Worm (Caenorhabditis elegans) whole organism, L4 larva: ENCODE data around the gene C44H9.4.

ENCODE experiments used
- aly-2 ChIP-seq: sonication (generic microtip); optimal IDR thresholded peaks from 2 replicates; lab custom pipeline; 2018; ENCODE audit warnings: missing biosample characterization, missing genetic modification characterization
- ama-1 ChIP-seq: fragments of 150-350 bp; optimal IDR thresholded peaks from 2 replicates; lab custom pipeline; 2014; ENCODE audit warnings: inconsistent platforms, mixed read lengths
- hlh-30 ChIP-seq: sonication (generic microtip); optimal IDR thresholded peaks from 2 replicates; lab custom pipeline; 2017; ENCODE audit warnings: antibody characterized with exemption, mild to moderate bottlenecking, missing genetic modification characterization, missing compliant biosample characterization; ENCODE audit not compliant: insufficient read depth
- mxl-3 ChIP-seq: fragments of 200-800 bp; sonication (Bioruptor generic); optimal IDR thresholded peaks from 2 replicates; lab custom pipeline; 2018; ENCODE audit warnings: mild to moderate bottlenecking, missing genetic modification characterization, missing compliant biosample characterization
- nhr-25 ChIP-seq: sonication (generic microtip); optimal IDR thresholded peaks from 2 replicates; lab custom pipeline; 2017; ENCODE audit warnings: missing genetic modification characterization, mild to moderate bottlenecking, missing compliant biosample characterization, antibody characterized with exemption, moderate library complexity, borderline replicate concordance; ENCODE audit not compliant: insufficient read depth
- pha-4 ChIP-seq, 2 experiments: fragments of 150-350 bp in 1 of 2; fragments of 200-800 bp in 1 of 2; sonication (Bioruptor generic) in 1 of 2; IDR thresholded peaks in 1 of 2; optimal IDR thresholded peaks in 1 of 2; 2 replicates each; pipeline versions ENCODE4 v1.3.6 to Lab custom; 2014 to 2022; ENCODE audit warnings: missing genetic modification characterization in 2 of 2, missing genetic modification reagents in 2 of 2, missing biosample characterization in 1 of 2, missing compliant biosample characterization in 1 of 2
- unc-39 ChIP-seq: sonication (generic microtip); optimal IDR thresholded peaks from 2 replicates; lab custom pipeline; 2017; ENCODE audit warnings: missing biosample characterization, missing genetic modification characterization

DNA sequence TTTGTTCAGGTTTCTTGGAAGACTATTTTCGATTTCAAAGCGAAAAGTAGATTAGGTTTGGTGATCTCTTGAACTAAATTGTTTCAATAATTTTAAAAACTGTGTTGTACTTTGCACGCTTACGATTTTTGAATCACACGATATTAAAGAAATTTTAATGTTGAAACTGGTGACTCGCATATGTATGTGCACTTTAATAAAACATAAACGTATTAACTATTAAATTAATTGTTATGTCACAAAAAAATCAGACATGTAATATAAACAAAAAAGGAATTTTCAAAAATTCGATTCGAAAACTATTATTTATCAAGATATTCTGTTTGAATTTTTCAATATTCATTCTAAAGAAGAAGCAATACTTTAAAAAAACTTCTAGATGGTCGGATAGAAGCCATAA is 8.3 kb upstream of the C44H9.4 start, which contains the start of gene ugt-15:
- TF ChIP-seq pha-4 (GFP tag; IDR thresholded peaks at IDR 0.05; lab: Robert Waterston, UW) (no peak), pha-4 (tag; optimal IDR thresholded peaks at IDR 0.05; lab: Kevin White, UChicago) (no peak), ama-1 (lab: Kevin White, UChicago) (no peak), unc-39 (no peak), mxl-3 (no peak), nhr-25 (tag; lab: Kevin White, UChicago) (no peak), aly-2 (tag; lab: Kevin White, UChicago) (no peak), hlh-30 (tag; lab: Kevin White, UChicago) (no peak)
